Worm (Caenorhabditis elegans) whole organism, L2 larva: Measurements from ENCODE around the gene pct-1.

Experiments used
- ama-1 ChIP-seq: fragments of 150-350 bp; optimal IDR thresholded peaks from 2 replicates; lab custom pipeline; 2018; ENCODE audit warnings: inconsistent platforms
- ceh-82 ChIP-seq: fragments of 150-350 bp; optimal IDR thresholded peaks from 2 replicates; lab custom pipeline; 2014; ENCODE audit warnings: missing biosample characterization, missing genetic modification characterization
- fos-1 ChIP-seq: fragments of 150-350 bp; optimal IDR thresholded peaks from 2 replicates; lab custom pipeline; 2014; ENCODE audit warnings: missing biosample characterization, missing genetic modification characterization
- lin-13 ChIP-seq: fragments of 150-350 bp; optimal IDR thresholded peaks from 2 replicates; lab custom pipeline; 2014; ENCODE audit warnings: missing biosample characterization, missing genetic modification reagents, missing genetic modification characterization
- peb-1 ChIP-seq: fragments of 150-350 bp; optimal IDR thresholded peaks from 2 replicates; lab custom pipeline; 2014; ENCODE audit warnings: missing biosample characterization, missing genetic modification characterization
- ztf-11 ChIP-seq: sonication (generic microtip); optimal IDR thresholded peaks from 2 replicates; lab custom pipeline; 2017; ENCODE audit warnings: missing biosample characterization, missing genetic modification characterization

DNA sequence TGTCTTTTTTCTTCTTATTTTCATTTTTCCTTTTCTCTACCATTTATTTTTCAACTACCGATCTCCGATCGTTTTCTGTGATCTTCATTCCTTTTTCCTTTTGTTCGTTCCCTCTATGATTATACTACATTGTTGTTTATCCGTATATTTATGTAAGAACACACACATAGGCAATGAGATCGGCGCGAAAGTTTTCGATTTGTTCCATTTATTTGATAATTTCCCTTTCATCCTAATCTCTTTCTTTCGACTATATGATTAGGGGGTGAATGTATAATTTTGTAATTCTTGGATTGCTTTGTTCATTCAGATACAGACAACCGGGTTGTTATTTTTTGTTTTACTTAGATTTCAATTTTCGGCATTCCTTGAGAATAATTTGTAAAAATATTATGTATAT lies 2.7 kb upstream of the pct-1 start:
- TF ChIP-seq peb-1 (tag; lab: Kevin White, UChicago), result no peak
- TF ChIP-seq ama-1 (lab: Kevin White, UChicago), result no peak
- no peak for TF ChIP-seq lin-13 (GFP tag; lab: Kevin White, UChicago)
- no peak for TF ChIP-seq ztf-11 (tag; lab: Kevin White, UChicago)
- TF ChIP-seq ceh-82 (tag; lab: Kevin White, UChicago), result no peak
- no peak for TF ChIP-seq fos-1 (tag; lab: Kevin White, UChicago)
